Worm (Caenorhabditis elegans) whole organism, L2 larva: ENCODE results near the gene oac-42.

Experiments
- lin-39 ChIP-seq: fragments of 150-350 bp; optimal IDR thresholded peaks from 2 replicates; lab custom pipeline; 2014; ENCODE audit warnings: missing biosample characterization, missing genetic modification reagents, missing genetic modification characterization
- nhr-12 ChIP-seq: fragments of 150-350 bp; optimal IDR thresholded peaks from 2 replicates; lab custom pipeline; 2014; ENCODE audit warnings: missing biosample characterization, missing genetic modification characterization
- snpc-4 ChIP-seq: fragments of 150-350 bp; optimal IDR thresholded peaks from 2 replicates; lab custom pipeline; 2014; ENCODE audit warnings: missing biosample characterization, missing genetic modification characterization

DNA sequence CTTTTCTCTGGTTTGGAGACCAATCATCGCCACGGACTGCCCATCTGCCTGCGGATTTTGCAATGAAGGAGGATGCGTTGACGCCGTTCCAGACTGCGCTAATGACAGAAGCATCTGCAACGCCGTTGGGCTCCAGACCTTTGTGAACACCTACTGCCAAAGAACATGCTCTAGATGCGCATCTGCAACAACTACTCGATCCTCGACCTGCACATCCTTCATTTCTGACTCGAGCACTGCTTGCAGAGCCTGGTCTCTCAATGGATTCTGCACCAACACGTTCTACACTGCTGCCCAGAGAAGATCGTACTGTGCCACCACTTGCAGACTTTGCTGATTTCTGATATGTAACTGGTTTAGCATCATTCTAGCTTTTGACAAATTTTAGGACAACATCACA, 16.0 kb upstream of the oac-42 start:
- TF ChIP-seq lin-39 (tag; lab: Kevin White, UChicago) (no peak), snpc-4 (no peak), nhr-12 (tag; lab: Kevin White, UChicago) (no peak)
